Worm (Caenorhabditis elegans) whole organism, L2 larva: ENCODE results near the gene T10B5.3.
"Not testable (repeated sequence)": the region's sequence is repeated elsewhere in the genome, so short reads cannot be mapped to it uniquely, and the experiment has no call there.

ENCODE experiments used
- C34F6.9 ChIP-seq: fragments of 150-350 bp; optimal IDR thresholded peaks from 2 replicates; lab custom pipeline; 2014; ENCODE audit warnings: missing biosample characterization, missing genetic modification characterization
- F13H6.1 ChIP-seq: sonication (generic microtip); optimal IDR thresholded peaks from 2 replicates; lab custom pipeline; 2016; ENCODE audit warnings: missing genetic modification characterization, missing compliant biosample characterization
- ZK546.5 ChIP-seq: sonication (generic microtip); optimal IDR thresholded peaks from 2 replicates; lab custom pipeline; 2017; ENCODE audit warnings: missing biosample characterization, missing genetic modification characterization
- aly-2 ChIP-seq: fragments of 150-350 bp; optimal IDR thresholded peaks from 2 replicates; lab custom pipeline; 2014; ENCODE audit warnings: missing biosample characterization, missing genetic modification characterization
- blmp-1 ChIP-seq: sonication (generic microtip); optimal IDR thresholded peaks from 2 replicates; lab custom pipeline; 2017; ENCODE audit warnings: missing genetic modification characterization, mild to moderate bottlenecking, missing compliant biosample characterization, antibody characterized with exemption, moderate library complexity; ENCODE audit not compliant: insufficient read depth
- ceh-16 ChIP-seq: fragments of 150-350 bp; optimal IDR thresholded peaks from 2 replicates; lab custom pipeline; 2014; ENCODE audit warnings: missing biosample characterization, missing genetic modification characterization
- ceh-82 ChIP-seq: fragments of 150-350 bp; optimal IDR thresholded peaks from 2 replicates; lab custom pipeline; 2014; ENCODE audit warnings: missing biosample characterization, missing genetic modification characterization
- egl-27 ChIP-seq: sonication (generic microtip); optimal IDR thresholded peaks from 3 replicates; lab custom pipeline; 2017; ENCODE audit warnings: missing biosample characterization, missing genetic modification reagents, missing genetic modification characterization
- elt-1 ChIP-seq: fragments of 150-350 bp; optimal IDR thresholded peaks from 2 replicates; lab custom pipeline; 2014; ENCODE audit warnings: missing biosample characterization, missing genetic modification characterization
- elt-3 ChIP-seq: sonication (generic microtip); optimal IDR thresholded peaks from 2 replicates; lab custom pipeline; 2017; ENCODE audit warnings: missing biosample characterization, missing genetic modification characterization
- lin-11 ChIP-seq: fragments of 150-350 bp; sonication (generic microtip); optimal IDR thresholded peaks from 2 replicates; lab custom pipeline; 2014; ENCODE audit warnings: missing biosample characterization, missing genetic modification characterization, inconsistent platforms, mixed read lengths
- lin-13 ChIP-seq: fragments of 150-350 bp; optimal IDR thresholded peaks from 2 replicates; lab custom pipeline; 2014; ENCODE audit warnings: missing biosample characterization, missing genetic modification reagents, missing genetic modification characterization
- lin-39 ChIP-seq: fragments of 150-350 bp; optimal IDR thresholded peaks from 2 replicates; lab custom pipeline; 2014; ENCODE audit warnings: missing biosample characterization, missing genetic modification reagents, missing genetic modification characterization
- mbf-1 ChIP-seq: sonication (generic microtip); optimal IDR thresholded peaks from 2 replicates; lab custom pipeline; 2017; ENCODE audit warnings: missing biosample characterization, missing genetic modification characterization
- mdl-1 ChIP-seq, 2 experiments: fragments of 150-350 bp in 1 of 2; sonication (generic microtip) in 1 of 2; optimal IDR thresholded peaks; 2 replicates each; lab custom pipeline; 2017; ENCODE audit warnings: missing biosample characterization in 2 of 2, missing genetic modification characterization in 2 of 2
- nhr-10 ChIP-seq: sonication (generic microtip); optimal IDR thresholded peaks from 2 replicates; lab custom pipeline; 2017; ENCODE audit warnings: missing biosample characterization, missing genetic modification characterization
- nhr-11 ChIP-seq: fragments of 150-350 bp; optimal IDR thresholded peaks from 2 replicates; lab custom pipeline; 2014; ENCODE audit warnings: missing biosample characterization, missing genetic modification characterization
- nhr-12 ChIP-seq: fragments of 150-350 bp; optimal IDR thresholded peaks from 2 replicates; lab custom pipeline; 2014; ENCODE audit warnings: missing biosample characterization, missing genetic modification characterization
- nhr-129 ChIP-seq: fragments of 150-350 bp; optimal IDR thresholded peaks from 2 replicates; lab custom pipeline; 2014; ENCODE audit warnings: missing biosample characterization, missing genetic modification characterization
- nhr-237 ChIP-seq: fragments of 150-350 bp; optimal IDR thresholded peaks from 2 replicates; lab custom pipeline; 2014; ENCODE audit warnings: missing biosample characterization, missing genetic modification characterization
- nhr-25 ChIP-seq: fragments of 150-350 bp; sonication (generic microtip); optimal IDR thresholded peaks from 3 replicates; lab custom pipeline; 2014; ENCODE audit warnings: missing biosample characterization, missing genetic modification characterization
- nhr-6 ChIP-seq: fragments of 150-350 bp; optimal IDR thresholded peaks from 2 replicates; lab custom pipeline; 2014; ENCODE audit warnings: missing biosample characterization, missing genetic modification characterization
- nhr-77 ChIP-seq: fragments of 150-350 bp; optimal IDR thresholded peaks from 2 replicates; lab custom pipeline; 2014; ENCODE audit warnings: missing biosample characterization, missing genetic modification characterization
- sem-4 ChIP-seq: fragments of 150-350 bp; optimal IDR thresholded peaks from 2 replicates; lab custom pipeline; 2014; ENCODE audit warnings: missing biosample characterization, missing genetic modification reagents, missing genetic modification characterization
- skn-1 ChIP-seq: sonication (generic microtip); optimal IDR thresholded peaks from 2 replicates; lab custom pipeline; 2017; ENCODE audit warnings: missing biosample characterization, missing genetic modification characterization
- sma-3 ChIP-seq: sonication (generic microtip); optimal IDR thresholded peaks from 2 replicates; lab custom pipeline; 2016; ENCODE audit warnings: missing genetic modification reagents, missing genetic modification characterization, missing compliant biosample characterization
- snpc-4 ChIP-seq: fragments of 150-350 bp; optimal IDR thresholded peaks from 2 replicates; lab custom pipeline; 2014; ENCODE audit warnings: missing biosample characterization, missing genetic modification characterization
- unc-39 ChIP-seq: fragments of 150-350 bp; optimal IDR thresholded peaks from 2 replicates; lab custom pipeline; 2014; ENCODE audit warnings: missing biosample characterization, missing genetic modification characterization
- unc-62 ChIP-seq: fragments of 150-350 bp; optimal IDR thresholded peaks from 2 replicates; lab custom pipeline; 2014; ENCODE audit warnings: missing biosample characterization, missing genetic modification reagents, missing genetic modification characterization
- zag-1 ChIP-seq: fragments of 150-350 bp; optimal IDR thresholded peaks from 2 replicates; lab custom pipeline; 2014; ENCODE audit warnings: missing biosample characterization, missing genetic modification characterization
- ztf-1 ChIP-seq: fragments of 200-800 bp; sonication (Bioruptor generic); conservative IDR thresholded peaks from 2 replicates; pipeline ENCODE4 v1.3.6; 2022; ENCODE audit warnings: missing genetic modification characterization, missing compliant biosample characterization
- ztf-11 ChIP-seq: sonication (generic microtip); optimal IDR thresholded peaks from 2 replicates; lab custom pipeline; 2017; ENCODE audit warnings: missing biosample characterization, missing genetic modification characterization
- ztf-4 ChIP-seq: fragments of 150-350 bp; optimal IDR thresholded peaks from 2 replicates; lab custom pipeline; 2014; ENCODE audit warnings: missing biosample characterization, missing genetic modification characterization

The T10B5.3 gene

DNA sequence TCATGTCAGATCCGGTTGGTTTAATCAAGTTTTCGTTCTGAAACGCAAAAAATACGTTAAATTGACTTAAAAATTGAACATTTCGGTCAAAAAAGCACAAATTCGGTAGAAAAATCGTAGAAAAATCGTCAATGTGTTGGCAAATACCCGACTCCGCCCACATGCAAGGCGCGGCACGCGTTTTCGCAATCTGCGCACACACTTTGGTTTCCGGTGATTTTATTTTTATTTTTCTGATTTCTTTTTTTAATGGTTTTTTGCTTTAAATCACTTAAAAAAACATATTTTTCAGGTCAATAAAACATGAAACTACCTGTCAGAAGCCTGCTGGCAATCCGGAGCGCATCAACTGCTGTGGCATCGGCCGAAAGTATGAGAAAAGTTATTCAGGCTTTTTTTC lies 48.3 kb downstream of the T10B5.3 start, which contains the start of the genes gly-7 and mrpl-39 (continued):
- no peak for TF ChIP-seq ceh-16 (tag; lab: Kevin White, UChicago)
- no peak for TF ChIP-seq nhr-237 (tag; lab: Kevin White, UChicago)
- no peak for TF ChIP-seq skn-1 (tag; lab: Kevin White, UChicago)
- TF ChIP-seq ceh-82 (tag; lab: Kevin White, UChicago) = no peak
- no peak for TF ChIP-seq nhr-77
- peak; percentile 48 for TF ChIP-seq lin-11 (tag; lab: Kevin White, UChicago)
- peak; percentile 30 for TF ChIP-seq nhr-129
- no peak for TF ChIP-seq nhr-12 (tag; lab: Kevin White, UChicago)
- no peak for TF ChIP-seq mbf-1 (tag; lab: Kevin White, UChicago)
- TF ChIP-seq ZK546.5 (tag; lab: Kevin White, UChicago) = no peak
- no peak for TF ChIP-seq egl-27 (tag; lab: Kevin White, UChicago)
- TF ChIP-seq nhr-10 (tag; lab: Kevin White, UChicago) = no peak
- TF ChIP-seq sma-3 = peak; percentile 23
- TF ChIP-seq nhr-6 (tag; lab: Kevin White, UChicago) = no peak
- TF ChIP-seq F13H6.1 (tag; lab: Kevin White, UChicago) = peak; percentile 10
- TF ChIP-seq nhr-11 (tag; lab: Kevin White, UChicago) = no peak
- no peak for TF ChIP-seq unc-39 (tag; lab: Kevin White, UChicago)
- no peak for TF ChIP-seq lin-39 (tag; lab: Kevin White, UChicago)
- no peak for TF ChIP-seq elt-1
- no peak for TF ChIP-seq zag-1 (tag; lab: Kevin White, UChicago)
- no peak for TF ChIP-seq ztf-11 (tag; lab: Kevin White, UChicago)

DNA sequence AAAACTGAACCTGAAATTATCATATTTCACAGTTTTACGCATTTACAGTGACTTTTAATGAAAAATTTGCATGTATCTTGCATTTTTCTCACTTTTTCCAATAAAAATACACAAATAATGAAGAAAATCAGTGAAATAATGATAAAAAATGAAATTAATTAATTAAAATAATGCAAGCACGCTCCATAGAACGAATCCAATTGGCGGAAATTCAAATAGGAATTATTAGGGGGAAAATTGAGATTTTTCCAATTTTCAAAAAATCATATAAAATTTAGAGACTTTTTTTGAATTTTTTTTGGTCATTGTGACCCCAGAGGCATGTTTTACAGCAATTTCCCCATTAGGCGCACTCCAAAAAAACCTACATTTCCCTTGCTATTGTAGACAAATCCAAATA lies 48.8 kb downstream of the T10B5.3 start:
- TF ChIP-seq nhr-25 (tag; lab: Kevin White, UChicago) (no peak), blmp-1 (tag; lab: Kevin White, UChicago) (no peak), nhr-6 (tag; lab: Kevin White, UChicago) (no peak), sem-4 (tag; lab: Kevin White, UChicago) (no peak)

DNA sequence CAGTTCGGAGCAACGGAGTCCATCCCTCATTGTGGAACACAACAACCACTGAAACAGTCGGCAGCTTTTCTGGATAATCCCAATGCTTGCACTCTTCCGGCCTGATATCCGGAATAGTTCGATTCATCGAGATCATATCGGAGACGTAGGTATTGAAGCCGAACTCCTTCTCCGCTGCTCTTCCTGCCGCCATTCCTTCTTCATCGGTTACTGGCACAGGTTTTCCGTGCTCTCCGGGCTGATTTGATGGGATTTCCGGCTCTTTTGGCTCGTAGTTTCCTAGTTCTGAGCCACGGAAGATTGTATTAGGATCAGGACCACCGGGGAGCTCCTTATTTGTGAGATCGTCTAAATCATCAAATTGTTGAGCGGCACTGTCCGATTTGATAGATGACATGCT lies 49.6 kb downstream of the T10B5.3 start:
- TF ChIP-seq aly-2 (tag; lab: Kevin White, UChicago) = no peak
- TF ChIP-seq skn-1 (tag; lab: Kevin White, UChicago) = no peak
- no peak for TF ChIP-seq ztf-1 (GFP tag; lab: Robert Waterston, UW)
- no peak for TF ChIP-seq nhr-11 (tag; lab: Kevin White, UChicago)
- no peak for TF ChIP-seq sma-3
- TF ChIP-seq unc-62 = no peak
- no peak for TF ChIP-seq ztf-4 (tag; lab: Kevin White, UChicago)
- no peak for TF ChIP-seq ztf-11 (tag; lab: Kevin White, UChicago)
- TF ChIP-seq elt-3 (tag; lab: Kevin White, UChicago) = no peak
- TF ChIP-seq mdl-1 (tag; optimal IDR thresholded peaks at IDR 0.05; lab: Kevin White, UChicago) = no peak
- TF ChIP-seq snpc-4 (tag; lab: Kevin White, UChicago) = no peak
- no peak for TF ChIP-seq nhr-6 (tag; lab: Kevin White, UChicago)
- no peak for TF ChIP-seq blmp-1 (tag; lab: Kevin White, UChicago)
- TF ChIP-seq C34F6.9 (tag; lab: Kevin White, UChicago) = no peak
- no peak for TF ChIP-seq nhr-25 (tag; lab: Kevin White, UChicago)
- TF ChIP-seq lin-13 (GFP tag; lab: Kevin White, UChicago) = no peak
- no peak for TF ChIP-seq lin-11 (tag; lab: Kevin White, UChicago)
- no peak for TF ChIP-seq nhr-10 (tag; lab: Kevin White, UChicago)
- TF ChIP-seq, all 48 proteins: peak for 0

DNA sequence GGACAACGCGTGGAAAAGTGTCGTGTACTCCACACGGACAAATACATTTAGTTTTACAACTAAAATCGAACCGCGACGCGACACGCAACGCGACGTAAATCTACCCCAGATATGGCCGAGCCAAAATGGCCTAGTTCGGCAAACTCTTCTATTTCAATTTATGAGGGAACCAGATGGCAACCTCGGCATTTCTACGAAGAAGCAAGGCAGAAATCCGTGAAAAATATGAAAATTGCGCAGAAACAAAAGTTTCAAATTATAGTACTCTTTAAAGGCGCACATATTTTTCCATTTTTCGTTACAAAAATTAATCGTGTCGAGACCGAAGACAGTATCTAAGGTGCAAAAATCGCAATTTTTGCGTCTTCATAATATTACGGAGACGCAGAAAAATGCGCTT lies 54.8 kb downstream of the T10B5.3 start, which contains the start of gene Y46H3A.5:
TSS of gene Y46H3A.5 (minus strand) at position 101 of the 400 bp plus-strand sequence.
- not testable (repeated sequence) for TF ChIP-seq C34F6.9, egl-27, lin-11 (tag; lab: Kevin White, UChicago)
